Worm (Caenorhabditis elegans) whole organism, mixed stage, embryonic: ENCODE measurements around the gene erl-1.

ENCODE experiments used
- M03D4.4 ChIP-seq: sonication (generic microtip); optimal IDR thresholded peaks from 2 replicates; lab custom pipeline; 2017; ENCODE audit warnings: mild to moderate bottlenecking, missing genetic modification characterization, missing compliant biosample characterization
- bed-3 ChIP-seq: fragments of 200-800 bp; sonication (Bioruptor generic); optimal IDR thresholded peaks from 3 replicates; lab custom pipeline; 2018; ENCODE audit warnings: mild to moderate bottlenecking, missing genetic modification characterization, moderate library complexity, missing compliant biosample characterization
- blmp-1 ChIP-seq: fragments of 150-350 bp; optimal IDR thresholded peaks from 2 replicates; lab custom pipeline; 2014; ENCODE audit warnings: missing biosample characterization, missing genetic modification characterization
- ceh-39 ChIP-seq: fragments of 150-350 bp; optimal IDR thresholded peaks from 2 replicates; lab custom pipeline; 2014; ENCODE audit warnings: missing biosample characterization, missing genetic modification characterization
- ceh-43 ChIP-seq: fragments of 200-800 bp; sonication (Bioruptor generic); optimal IDR thresholded peaks from 2 replicates; lab custom pipeline; 2018; ENCODE audit warnings: mild to moderate bottlenecking, missing genetic modification characterization, moderate library complexity, missing compliant biosample characterization
- ceh-83 ChIP-seq: fragments of 200-800 bp; sonication (Bioruptor generic); optimal IDR thresholded peaks from 2 replicates; lab custom pipeline; 2018; ENCODE audit warnings: mild to moderate bottlenecking, missing genetic modification characterization, missing compliant biosample characterization
- ces-1 ChIP-seq: fragments of 150-350 bp; optimal IDR thresholded peaks from 2 replicates; lab custom pipeline; 2014; ENCODE audit warnings: missing biosample characterization, missing genetic modification reagents, missing genetic modification characterization
- cnd-1 ChIP-seq: fragments of 200-800 bp; sonication (Bioruptor generic); optimal IDR thresholded peaks from 2 replicates; lab custom pipeline; 2018; ENCODE audit warnings: mild to moderate bottlenecking, missing genetic modification characterization, missing compliant biosample characterization
- drap-1 ChIP-seq: fragments of 200-800 bp; sonication (Bioruptor generic); optimal IDR thresholded peaks from 3 replicates; lab custom pipeline; 2018; ENCODE audit warnings: mild to moderate bottlenecking, missing genetic modification characterization, missing compliant biosample characterization
- elt-1 ChIP-seq: sonication (generic microtip); optimal IDR thresholded peaks from 2 replicates; lab custom pipeline; 2017; ENCODE audit warnings: missing genetic modification characterization, mild to moderate bottlenecking, missing compliant biosample characterization, antibody characterized with exemption, moderate library complexity, borderline replicate concordance; ENCODE audit not compliant: insufficient read depth
- elt-3 ChIP-seq: fragments of 150-350 bp; optimal IDR thresholded peaks from 2 replicates; lab custom pipeline; 2014; ENCODE audit warnings: missing biosample characterization, missing genetic modification characterization
- flh-1 ChIP-seq: fragments of 200-800 bp; sonication (Bioruptor generic); optimal IDR thresholded peaks from 2 replicates; lab custom pipeline; 2018; ENCODE audit warnings: mild to moderate bottlenecking, missing genetic modification characterization, moderate library complexity, missing compliant biosample characterization
- hlh-1 ChIP-seq: fragments of 150-350 bp; optimal IDR thresholded peaks from 2 replicates; lab custom pipeline; 2014; ENCODE audit warnings: missing biosample characterization, missing genetic modification reagents, missing genetic modification characterization
- lin-13 ChIP-seq: fragments of 150-350 bp; optimal IDR thresholded peaks from 2 replicates; lab custom pipeline; 2014; ENCODE audit warnings: missing biosample characterization, missing genetic modification characterization
- lin-32 ChIP-seq: fragments of 200-800 bp; sonication (Bioruptor generic); optimal IDR thresholded peaks from 2 replicates; lab custom pipeline; 2018; ENCODE audit warnings: mild to moderate bottlenecking, missing genetic modification characterization, missing compliant biosample characterization
- lsy-2 ChIP-seq: fragments of 150-350 bp; optimal IDR thresholded peaks from 2 replicates; lab custom pipeline; 2014; ENCODE audit warnings: missing biosample characterization, missing genetic modification characterization
- mab-5 ChIP-seq: fragments of 150-350 bp; optimal IDR thresholded peaks from 2 replicates; lab custom pipeline; 2014; ENCODE audit warnings: missing biosample characterization, missing genetic modification characterization
- mep-1 ChIP-seq: fragments of 150-350 bp; optimal IDR thresholded peaks from 2 replicates; lab custom pipeline; 2017; ENCODE audit warnings: missing biosample characterization, missing genetic modification reagents, missing genetic modification characterization, inconsistent platforms
- mls-2 ChIP-seq: sonication (generic microtip); optimal IDR thresholded peaks from 2 replicates; lab custom pipeline; 2016; ENCODE audit warnings: mild to moderate bottlenecking, missing genetic modification characterization, moderate library complexity, missing compliant biosample characterization
- nhr-12 ChIP-seq: fragments of 150-350 bp; optimal IDR thresholded peaks from 2 replicates; lab custom pipeline; 2014; ENCODE audit warnings: missing biosample characterization, missing genetic modification characterization
- nhr-2 ChIP-seq: fragments of 150-350 bp; optimal IDR thresholded peaks from 2 replicates; lab custom pipeline; 2014; ENCODE audit warnings: missing biosample characterization, missing genetic modification characterization
- nhr-237 ChIP-seq: fragments of 150-350 bp; optimal IDR thresholded peaks from 2 replicates; lab custom pipeline; 2014; ENCODE audit warnings: missing biosample characterization, missing genetic modification characterization
- nhr-76 ChIP-seq: sonication (generic microtip); optimal IDR thresholded peaks from 2 replicates; lab custom pipeline; 2017; ENCODE audit warnings: missing biosample characterization, missing genetic modification characterization
- sem-2 ChIP-seq: fragments of 200-800 bp; sonication (Bioruptor generic); optimal IDR thresholded peaks from 2 replicates; lab custom pipeline; 2018; ENCODE audit warnings: mild to moderate bottlenecking, missing genetic modification characterization, missing compliant biosample characterization
- snpc-4 ChIP-seq: fragments of 150-350 bp; optimal IDR thresholded peaks from 2 replicates; lab custom pipeline; 2014; ENCODE audit warnings: missing biosample characterization, missing genetic modification characterization
- sptf-1 ChIP-seq: sonication (generic microtip); optimal IDR thresholded peaks from 2 replicates; lab custom pipeline; 2017; ENCODE audit warnings: mild to moderate bottlenecking, missing genetic modification characterization, moderate library complexity, missing compliant biosample characterization
- unc-120 ChIP-seq: sonication (generic microtip); optimal IDR thresholded peaks from 2 replicates; lab custom pipeline; 2017; ENCODE audit warnings: missing genetic modification characterization, missing compliant biosample characterization; ENCODE audit not compliant: poor library complexity, severe bottlenecking
- zip-8 ChIP-seq: fragments of 150-350 bp; optimal IDR thresholded peaks from 2 replicates; lab custom pipeline; 2014; ENCODE audit warnings: missing biosample characterization, missing genetic modification characterization
- ztf-11 ChIP-seq: fragments of 150-350 bp; optimal IDR thresholded peaks from 2 replicates; lab custom pipeline; 2014; ENCODE audit warnings: missing biosample characterization, missing genetic modification characterization

erl-1 gene

ce11 chrIV:12287628-12288027, at the start of gene erl-1:
Gene erl-1, plus strand, starts transcription at chrIV:12287928.
- no peak for TF ChIP-seq nhr-237 (tag; lab: Kevin White, UChicago)
- no peak for TF ChIP-seq blmp-1 (tag; lab: Kevin White, UChicago)
- TF ChIP-seq ceh-83: no peak
- TF ChIP-seq sem-2 (GFP tag; lab: Kevin White, UChicago): no peak
- TF ChIP-seq ceh-43 (GFP tag; lab: Kevin White, UChicago): no peak
- TF ChIP-seq elt-3: no peak

- TF ChIP-seq nhr-12 (no peak), mls-2 (no peak), unc-120 (no peak), ceh-43 (GFP tag; lab: Kevin White, UChicago) (no peak)
Observed at ce11 chrIV:12238851-12239250, 48.9 kb upstream of the erl-1 start, which contains the start of gene sre-19. Gene sre-19, minus strand, starts transcription at chrIV:12238951.

ce11 chrIV:12244706-12245105, 43.0 kb upstream of the erl-1 start, which contains the start of gene sre-15:
Gene sre-15, minus strand, starts transcription at chrIV:12244806.
- TF ChIP-seq sptf-1 (tag; lab: Kevin White, UChicago): no peak
- no peak for TF ChIP-seq ceh-83
- no peak for TF ChIP-seq nhr-12
- TF ChIP-seq nhr-237 (tag; lab: Kevin White, UChicago): no peak
- TF ChIP-seq nhr-2 (tag; lab: Kevin White, UChicago): no peak
- no peak for TF ChIP-seq ztf-11
- TF ChIP-seq mab-5 (tag; lab: Kevin White, UChicago): no peak

ce11 chrIV:12252579-12252978, 35.1 kb upstream of the erl-1 start, which contains the start of gene dnj-26:
Gene dnj-26, minus strand, starts transcription at chrIV:12252679.
- no peak for TF ChIP-seq mep-1 (tag; lab: Kevin White, UChicago)
- TF ChIP-seq nhr-76 (tag; lab: Kevin White, UChicago): no peak
- TF ChIP-seq ces-1: no peak
- no peak for TF ChIP-seq ceh-83

- TF ChIP-seq sptf-1 (tag; lab: Kevin White, UChicago): no peak
- TF ChIP-seq ces-1: peak; percentile 31
- TF ChIP-seq ceh-39 (tag; lab: Kevin White, UChicago): no peak
- peak; percentile 16 for TF ChIP-seq unc-120
- TF ChIP-seq zip-8: no peak
- TF ChIP-seq hlh-1 (tag; lab: Kevin White, UChicago): no peak
- no peak for TF ChIP-seq lsy-2 (tag; lab: Kevin White, UChicago)
- TF ChIP-seq flh-1 (GFP tag; lab: Kevin White, UChicago): no peak
- no peak for TF ChIP-seq mep-1 (tag; lab: Kevin White, UChicago)
- TF ChIP-seq ceh-83: no peak
- TF ChIP-seq nhr-2 (tag; lab: Kevin White, UChicago): no peak
- no peak for TF ChIP-seq ceh-43 (GFP tag; lab: Kevin White, UChicago)
- no peak for TF ChIP-seq lin-32 (GFP tag; lab: Kevin White, UChicago)
Observed at ce11 chrIV:12259161-12259870, 28.4 kb upstream of the erl-1 start, which contains the start of gene Y39C12A.9. Gene Y39C12A.9, minus strand, starts transcription at chrIV:12259211.

- TF ChIP-seq zip-8 (no peak), snpc-4 (no peak), bed-3 (GFP tag; lab: Kevin White, UChicago) (no peak), nhr-237 (tag; lab: Kevin White, UChicago) (no peak), cnd-1 (no peak), elt-1 (tag; lab: Kevin White, UChicago) (no peak), ceh-43 (GFP tag; lab: Kevin White, UChicago) (no peak), blmp-1 (tag; lab: Kevin White, UChicago) (no peak), lin-32 (GFP tag; lab: Kevin White, UChicago) (no peak), mep-1 (tag; lab: Kevin White, UChicago) (no peak), sptf-1 (tag; lab: Kevin White, UChicago) (no peak)
Observed at ce11 chrIV:12261353-12261752, 26.4 kb upstream of the erl-1 start, which contains the start of gene sre-14. Gene sre-14, minus strand, starts transcription at chrIV:12261453.

ce11 chrIV:12265877-12266276, 21.9 kb upstream of the erl-1 start:
- TF ChIP-seq nhr-2 (tag; lab: Kevin White, UChicago) (no peak), M03D4.4 (tag; lab: Kevin White, UChicago) (no peak), sptf-1 (tag; lab: Kevin White, UChicago) (no peak), ceh-43 (GFP tag; lab: Kevin White, UChicago) (no peak), mep-1 (tag; lab: Kevin White, UChicago) (no peak), elt-1 (tag; lab: Kevin White, UChicago) (no peak), nhr-12 (no peak), lin-32 (GFP tag; lab: Kevin White, UChicago) (no peak), ceh-39 (tag; lab: Kevin White, UChicago) (no peak), hlh-1 (tag; lab: Kevin White, UChicago) (no peak), bed-3 (GFP tag; lab: Kevin White, UChicago) (no peak), zip-8 (no peak), ztf-11 (no peak), lin-13 (tag; lab: Kevin White, UChicago) (no peak), drap-1 (no peak), unc-120 (no peak), sem-2 (GFP tag; lab: Kevin White, UChicago) (no peak), nhr-237 (tag; lab: Kevin White, UChicago) (no peak), blmp-1 (tag; lab: Kevin White, UChicago) (no peak)
